Worm (Caenorhabditis elegans) whole organism, mixed stage, embryonic: ENCODE results near the gene syx-4.

Experiments used
- ceh-39 ChIP-seq: fragments of 150-350 bp; optimal IDR thresholded peaks from 2 replicates; lab custom pipeline; 2014; ENCODE audit warnings: missing biosample characterization, missing genetic modification characterization
- lin-13 ChIP-seq: fragments of 150-350 bp; optimal IDR thresholded peaks from 2 replicates; lab custom pipeline; 2014; ENCODE audit warnings: missing biosample characterization, missing genetic modification characterization
- nhr-12 ChIP-seq: fragments of 150-350 bp; optimal IDR thresholded peaks from 2 replicates; lab custom pipeline; 2014; ENCODE audit warnings: missing biosample characterization, missing genetic modification characterization

- TF ChIP-seq nhr-12 (tag; lab: Kevin White, UChicago): no peak
- no peak for TF ChIP-seq lin-13 (tag; lab: Kevin White, UChicago)
- TF ChIP-seq ceh-39: no peak
Observed at ce11 chrIV:8492242-8492641, 35.2 kb downstream of the syx-4 start, which contains the start of gene sru-7.
